Fruit fly (Drosophila melanogaster): ENCODE measurements around the gene kuz.

dm6 chr2L:13568938-13569337, 19.0 kb downstream of the kuz start:
- TF ChIP-seq dsf (GFP tag; optimal IDR thresholded peaks at IDR 0.05; ENCODE audit: borderline replicate concordance) (no peak), pan (optimal IDR thresholded peaks at IDR 0.05) (no peak), Vsx2 (GFP tag; optimal IDR thresholded peaks at IDR 0.05; ENCODE audit: partially characterized antibody) (no peak), Rel (GFP tag; optimal IDR thresholded peaks at IDR 0.05) (no peak), Rel (tag; optimal IDR thresholded peaks at IDR 0.05) (no peak), jim (GFP tag; optimal IDR thresholded peaks at IDR 0.05) (no peak), Mio (GFP tag; optimal IDR thresholded peaks at IDR 0.05) (no peak), sv (GFP tag; optimal IDR thresholded peaks at IDR 0.05) (no peak), lola (GFP tag; optimal IDR thresholded peaks at IDR 0.05) (no peak), Abd-B (GFP tag; optimal IDR thresholded peaks at IDR 0.05) (no peak), dl (GFP tag; optimal IDR thresholded peaks at IDR 0.05; ENCODE audit: insufficient read depth in 1 of 2, partially characterized antibody in 2 of 2) (no peak)

Measured in whole organism, wandering third instar larva.